Worm (Caenorhabditis elegans) whole organism, mixed stage, embryonic: ENCODE results near the gene eif-2D.

Experiments used
- lsy-2 ChIP-seq: fragments of 150-350 bp; optimal IDR thresholded peaks from 2 replicates; lab custom pipeline; 2014; ENCODE audit warnings: missing biosample characterization, missing genetic modification characterization
- mep-1 ChIP-seq: fragments of 150-350 bp; optimal IDR thresholded peaks from 2 replicates; lab custom pipeline; 2017; ENCODE audit warnings: missing biosample characterization, missing genetic modification reagents, missing genetic modification characterization, inconsistent platforms
- nhr-237 ChIP-seq: fragments of 150-350 bp; optimal IDR thresholded peaks from 2 replicates; lab custom pipeline; 2014; ENCODE audit warnings: missing biosample characterization, missing genetic modification characterization
- unc-120 ChIP-seq: sonication (generic microtip); optimal IDR thresholded peaks from 2 replicates; lab custom pipeline; 2017; ENCODE audit warnings: missing genetic modification characterization, missing compliant biosample characterization; ENCODE audit not compliant: poor library complexity, severe bottlenecking
- unc-39 ChIP-seq: fragments of 150-350 bp; optimal IDR thresholded peaks from 2 replicates; lab custom pipeline; 2014; ENCODE audit warnings: missing biosample characterization, missing genetic modification characterization
- unc-62 ChIP-seq: fragments of 150-350 bp; optimal IDR thresholded peaks from 2 replicates; lab custom pipeline; 2014; ENCODE audit warnings: missing biosample characterization, missing genetic modification reagents, missing genetic modification characterization

DNA sequence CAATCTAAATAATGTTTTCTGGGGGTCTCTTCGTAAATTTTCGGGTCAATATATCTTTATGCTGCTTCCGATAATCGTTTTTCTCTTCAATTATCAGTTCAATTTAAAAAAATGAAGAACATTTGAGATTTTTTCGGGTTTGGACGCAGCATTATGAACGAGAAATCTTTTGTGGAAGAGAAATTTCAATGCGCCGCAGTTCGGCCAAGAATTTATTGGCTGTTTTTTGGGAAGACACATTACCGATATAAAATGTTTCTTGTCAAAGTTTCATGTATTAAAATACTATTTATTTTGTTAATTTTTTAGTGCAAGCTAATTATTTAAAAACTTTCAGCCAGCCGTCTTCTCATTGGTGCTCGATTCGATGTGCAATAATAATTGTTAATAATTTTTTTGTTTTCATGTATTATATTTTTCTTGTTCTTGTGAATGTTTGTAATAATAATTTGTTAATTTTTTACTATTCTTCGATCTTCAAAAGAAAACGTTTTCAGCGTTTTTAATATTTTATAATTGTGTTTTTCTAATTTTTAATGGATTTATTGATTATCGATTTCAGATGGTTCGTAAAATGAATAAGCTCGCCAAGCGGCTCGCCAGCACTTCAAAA, 24.3 kb downstream of the eif-2D start, which contains the start of the genes C18A3.10 and C18A3.3:
- TF ChIP-seq mep-1 = no peak
- TF ChIP-seq unc-39 (tag; lab: Kevin White, UChicago) = no peak
- no peak for TF ChIP-seq nhr-237 (tag; lab: Kevin White, UChicago)
- TF ChIP-seq unc-120 (tag; lab: Kevin White, UChicago) = no peak
- no peak for TF ChIP-seq lsy-2 (tag; lab: Kevin White, UChicago)
- TF ChIP-seq unc-62 (GFP tag; lab: Kevin White, UChicago) = no peak
